Fruit fly (Drosophila melanogaster): ENCODE data around the gene Tb.

Tb gene

DNA sequence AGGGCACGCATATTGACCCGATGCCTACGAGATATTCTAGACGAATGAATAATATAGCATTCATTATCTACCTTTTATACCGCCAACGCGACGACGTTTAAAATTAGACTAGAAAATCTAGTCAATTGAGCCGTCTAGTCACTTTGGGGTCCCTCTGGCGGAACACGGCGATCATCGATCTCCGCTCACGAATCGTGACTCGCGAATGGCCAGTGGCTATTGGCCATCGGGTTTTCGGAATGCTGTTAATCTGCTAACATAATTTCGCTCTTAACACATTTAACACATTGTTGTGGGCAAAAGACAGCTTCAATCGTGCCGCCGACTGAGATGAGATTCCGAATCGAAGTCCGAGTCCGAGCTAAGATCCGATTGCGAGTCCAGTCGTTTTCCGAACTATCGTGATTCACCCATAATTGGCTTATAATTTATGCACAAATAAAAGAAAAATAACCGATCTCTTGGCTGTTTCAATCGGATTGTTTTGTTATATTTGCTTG is 34.9 kb upstream of the Tb start, which contains the start of gene TwdlP (continued):
- no peak for TF ChIP-seq tll (GFP tag; optimal IDR thresholded peaks at IDR 0.05)
- TF ChIP-seq CrebB (tag; optimal IDR thresholded peaks at IDR 0.05), result no peak
- peak; percentile 90 for TF ChIP-seq sd (tag; optimal IDR thresholded peaks at IDR 0.05)

DNA sequence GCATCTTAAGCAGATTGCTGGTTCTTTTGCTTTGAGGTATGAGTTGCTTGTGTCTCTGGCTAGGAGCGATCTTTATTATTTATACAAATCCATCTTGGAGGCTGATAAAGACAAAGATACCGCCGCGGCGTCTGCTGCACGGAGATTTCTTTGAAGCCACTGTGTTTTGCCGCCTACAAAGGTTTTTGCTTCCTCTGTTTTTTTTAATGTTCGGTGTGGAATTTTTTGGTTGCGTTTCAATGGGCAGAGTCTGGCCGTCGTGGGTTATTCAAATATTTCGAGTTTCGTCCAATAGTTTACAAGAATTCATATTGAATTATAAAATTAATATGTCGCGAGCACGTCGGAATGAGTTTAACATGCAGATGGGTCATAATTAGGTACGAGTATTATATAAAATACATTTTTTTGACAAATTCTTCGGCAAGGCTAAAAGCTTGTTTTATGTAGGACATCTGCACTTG is 32.7 kb upstream of the Tb start, which contains the start of gene TwdlB:
TwdlB (minus strand) TSS at position 51 of the 464 bp plus-strand sequence.
- TF ChIP-seq sd (tag; optimal IDR thresholded peaks at IDR 0.05), result peak; percentile 65
- TF ChIP-seq hkb (optimal IDR thresholded peaks at IDR 0.05), result no peak
- TF ChIP-seq hkb (GFP tag; IDR thresholded peaks at IDR 0.05), result no peak
- no peak for TF ChIP-seq CG32767 (GFP tag; IDR thresholded peaks at IDR 0.05)
- TF ChIP-seq pros (GFP tag; optimal IDR thresholded peaks at IDR 0.05), result no peak
- no peak for TF ChIP-seq Eip74EF (GFP tag; optimal IDR thresholded peaks at IDR 0.05)
- no peak for TF ChIP-seq Dad (GFP tag; optimal IDR thresholded peaks at IDR 0.05)
- TF ChIP-seq CG13624 (GFP tag; optimal IDR thresholded peaks at IDR 0.05), result no peak
- TF ChIP-seq CG18619 (GFP tag; optimal IDR thresholded peaks at IDR 0.05), result no peak
- no peak for TF ChIP-seq CG17612 (GFP tag; IDR thresholded peaks at IDR 0.05)
- no peak for TF ChIP-seq mirr (GFP tag; optimal IDR thresholded peaks at IDR 0.05)
- TF ChIP-seq CG17186 (GFP tag; optimal IDR thresholded peaks at IDR 0.05), result no peak
- no peak for TF ChIP-seq CG9932 (GFP tag; IDR thresholded peaks at IDR 0.05)
- no peak for TF ChIP-seq peb (GFP tag; IDR thresholded peaks at IDR 0.05)
- no peak for TF ChIP-seq CG6854 (GFP tag; optimal IDR thresholded peaks at IDR 0.05)
- no peak for TF ChIP-seq jing (GFP tag; optimal IDR thresholded peaks at IDR 0.05)
- TF ChIP-seq CG2875 (GFP tag; optimal IDR thresholded peaks at IDR 0.05), result no peak
- TF ChIP-seq Trl (optimal IDR thresholded peaks at IDR 0.05), result no peak
- no peak for TF ChIP-seq Trl (GFP tag; optimal IDR thresholded peaks at IDR 0.05)
- no peak for TF ChIP-seq CG12659 (GFP tag; optimal IDR thresholded peaks at IDR 0.05)
- no peak for TF ChIP-seq Stat92E (GFP tag; optimal IDR thresholded peaks at IDR 0.05)
- peak; percentile 57; the same call in 1 of the 4 replicates for TF ChIP-seq chinmo (GFP tag; IDR thresholded peaks at IDR 0.05; ENCODE audit: partially characterized antibody)
- no peak for TF ChIP-seq HmgZ (tag; optimal IDR thresholded peaks at IDR 0.05)
- TF ChIP-seq HLH54F (GFP tag; optimal IDR thresholded peaks at IDR 0.05), result no peak
- TF ChIP-seq Sin3A (optimal IDR thresholded peaks at IDR 0.05), result no peak
- no peak for TF ChIP-seq ems (GFP tag; optimal IDR thresholded peaks at IDR 0.05)
- TF ChIP-seq H2.0 (GFP tag; IDR thresholded peaks at IDR 0.05), result 0 out of 2 replicates have a peak, but pooled peaks have one; percentile 25

DNA sequence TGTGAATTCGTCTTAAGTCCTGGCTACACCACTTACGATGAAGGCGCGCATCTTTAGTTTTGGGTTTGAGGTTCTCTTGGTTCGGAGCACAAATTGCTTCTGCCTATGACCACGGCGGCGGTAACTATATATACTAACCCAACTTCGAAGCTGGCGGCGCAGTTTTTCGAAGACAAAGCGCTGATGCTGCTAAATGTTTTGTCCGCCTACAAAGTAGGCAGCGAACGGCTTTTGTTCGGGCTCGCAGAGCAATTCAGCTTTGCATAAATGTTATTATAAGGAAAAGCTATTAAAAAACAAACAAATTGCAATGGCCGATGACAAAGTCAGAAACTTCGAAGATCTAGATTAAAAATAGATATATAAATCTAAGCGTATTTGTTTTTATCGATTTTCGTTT is 30.7 kb upstream of the Tb start, which contains the start of gene TwdlL:
TwdlL (minus strand) TSS at position 101 of the 400 bp plus-strand sequence.
- TF ChIP-seq Ets65A (GFP tag), result peak; percentile 22
- TF ChIP-seq fu2 (GFP tag; optimal IDR thresholded peaks at IDR 0.05), result no peak

DNA sequence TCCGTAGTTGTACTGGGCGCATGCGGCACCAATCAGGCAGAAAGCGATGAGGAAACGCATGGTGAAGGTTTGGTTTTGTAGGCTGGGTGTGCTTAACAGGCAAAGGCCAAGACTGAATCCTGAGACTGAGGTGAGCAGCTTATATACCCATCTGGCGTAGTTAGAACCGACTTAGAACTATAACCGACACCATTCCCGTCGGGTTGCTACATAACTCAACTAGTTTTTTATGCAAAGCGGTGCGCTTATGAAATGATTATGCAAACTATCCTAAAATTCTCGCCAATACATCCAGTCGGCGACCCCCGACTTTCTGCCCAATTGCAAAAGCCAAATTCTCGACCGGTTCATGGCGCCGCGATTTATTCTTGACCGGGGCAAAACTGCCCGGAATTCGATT is 29.6 kb upstream of the Tb start, which contains the start of gene TwdlO:
TwdlO (minus strand) TSS at position 101 of the 400 bp plus-strand sequence.
- TF ChIP-seq CG3726 (GFP tag; IDR thresholded peaks at IDR 0.05) (no peak), Six4 (GFP tag; optimal IDR thresholded peaks at IDR 0.05) (no peak), Ets65A (GFP tag) (peak; percentile 77)

DNA sequence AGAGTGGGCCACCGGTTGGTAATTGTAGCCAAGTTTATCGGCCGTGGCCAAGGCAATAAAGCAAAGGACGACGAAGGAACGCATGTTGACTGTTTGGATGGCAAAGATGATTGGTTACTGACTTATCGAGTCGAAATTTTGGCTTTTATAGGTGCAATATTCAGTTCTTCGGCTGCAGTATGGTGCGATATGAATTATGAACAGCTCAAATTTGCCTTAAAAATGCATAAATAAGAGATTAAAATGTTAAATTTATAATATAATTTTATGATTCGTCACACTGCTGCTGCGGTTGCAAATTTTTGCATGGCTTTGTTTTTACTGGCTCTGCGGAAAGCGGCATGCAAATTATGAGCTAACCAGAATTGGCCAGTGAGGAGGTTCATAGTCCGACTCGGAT is 27.6 kb upstream of the Tb start, which contains the start of gene TwdlK:
TwdlK (minus strand) TSS at position 101 of the 400 bp plus-strand sequence.
- TF ChIP-seq sim (GFP tag; IDR thresholded peaks at IDR 0.05), result no peak
- TF ChIP-seq inv (GFP tag; IDR thresholded peaks at IDR 0.05; ENCODE audit: partially characterized antibody), result no peak

Data from whole organism, embryonic.